Fruit fly (Drosophila melanogaster) whole organism, embryonic: Measurements from ENCODE around the gene Mal-B1.

Experiments used
- Abd-B ChIP-seq: fragments of 200-800 bp; sonication (Bioruptor generic); optimal IDR thresholded peaks from 2 replicates; lab custom pipeline; 2018; ENCODE audit warnings: missing biosample characterization, mild to moderate bottlenecking, missing genetic modification characterization, moderate library complexity
- BEAF-32 ChIP-seq: fragments of 200-800 bp; sonication (Bioruptor generic); optimal IDR thresholded peaks from 3 replicates; lab custom pipeline; 2017; ENCODE audit warnings: missing biosample characterization, missing genetic modification characterization, mild to moderate bottlenecking, moderate library complexity, missing genetic modification reagents
- CG11560 ChIP-seq: fragments of 200-800 bp; sonication (Bioruptor generic); IDR thresholded peaks from 3 replicates; pipeline ENCODE4 v1.3.6; 2022; ENCODE audit warnings: missing biosample characterization, missing genetic modification characterization
- CG12236 ChIP-seq: fragments of 200-800 bp; sonication (Bioruptor generic); optimal IDR thresholded peaks from 2 replicates; lab custom pipeline; 2016; ENCODE audit warnings: missing biosample characterization, missing genetic modification characterization
- CG1233 ChIP-seq: fragments of 200-800 bp; sonication (Bioruptor generic); optimal IDR thresholded peaks from 4 replicates; lab custom pipeline; 2018; ENCODE audit warnings: missing biosample characterization, mild to moderate bottlenecking, missing genetic modification characterization
- CG12391 ChIP-seq: fragments of 200-800 bp; sonication (Bioruptor generic); optimal IDR thresholded peaks from 3 replicates; lab custom pipeline; 2018; ENCODE audit warnings: missing biosample characterization, mild to moderate bottlenecking, missing genetic modification characterization, moderate library complexity
- CG14965 ChIP-seq: fragments of 200-800 bp; sonication (Bioruptor generic); optimal IDR thresholded peaks from 2 replicates; lab custom pipeline; 2016; ENCODE audit warnings: missing biosample characterization, missing genetic modification characterization, borderline replicate concordance
- CG16863 ChIP-seq: fragments of 200-800 bp; sonication (Bioruptor generic); optimal IDR thresholded peaks from 3 replicates; lab custom pipeline; 2016; ENCODE audit warnings: missing biosample characterization, missing genetic modification characterization
- CG18476 ChIP-seq: fragments of 200-800 bp; sonication (Bioruptor generic); optimal IDR thresholded peaks from 2 replicates; lab custom pipeline; 2016; ENCODE audit warnings: missing biosample characterization, mild to moderate bottlenecking, missing genetic modification characterization
- CG2129 ChIP-seq: fragments of 200-800 bp; sonication (Bioruptor generic); IDR thresholded peaks from 2 replicates; pipeline ENCODE4 v1.3.6; 2022; ENCODE audit warnings: missing biosample characterization, missing genetic modification characterization; ENCODE audit not compliant: partially characterized antibody
- CG2712 ChIP-seq: fragments of 200-800 bp; optimal IDR thresholded peaks from 3 replicates; lab custom pipeline; 2019; ENCODE audit warnings: missing biosample characterization, mild to moderate bottlenecking, missing genetic modification characterization, moderate library complexity
- CG30020 ChIP-seq: fragments of 200-800 bp; optimal IDR thresholded peaks from 2 replicates; lab custom pipeline; 2019; ENCODE audit warnings: missing biosample characterization, mild to moderate bottlenecking, missing genetic modification characterization, moderate library complexity
- CG31441 ChIP-seq: fragments of 200-800 bp; sonication (Bioruptor generic); IDR thresholded peaks from 2 replicates; pipeline ENCODE4 v1.3.6; 2022; ENCODE audit warnings: missing biosample characterization, missing genetic modification characterization
- CG34422 ChIP-seq: fragments of 200-800 bp; sonication (Bioruptor generic); IDR thresholded peaks from 3 replicates; pipeline ENCODE4 v1.3.6; 2022; ENCODE audit warnings: missing biosample characterization, missing genetic modification characterization
- CG43689 ChIP-seq: fragments of 200-800 bp; sonication (Bioruptor generic); IDR thresholded peaks from 2 replicates; pipeline ENCODE4 v1.3.6; 2022; ENCODE audit warnings: missing biosample characterization, missing genetic modification characterization
- CG6813 ChIP-seq: fragments of 200-800 bp; sonication (Bioruptor generic); optimal IDR thresholded peaks from 2 replicates; lab custom pipeline; 2017; ENCODE audit warnings: missing biosample characterization, missing genetic modification characterization, mild to moderate bottlenecking, moderate library complexity, missing genetic modification reagents
- CG7271 ChIP-seq: fragments of 200-800 bp; sonication (Bioruptor generic); optimal IDR thresholded peaks from 2 replicates; lab custom pipeline; 2018; ENCODE audit warnings: missing biosample characterization, mild to moderate bottlenecking, missing genetic modification characterization, moderate library complexity
- CG7963 ChIP-seq: fragments of 200-800 bp; sonication (Bioruptor generic); IDR thresholded peaks from 3 replicates; pipeline ENCODE4 v1.3.6; 2022; ENCODE audit warnings: missing biosample characterization, missing genetic modification characterization; ENCODE audit not compliant: partially characterized antibody
- CG9797 ChIP-seq: fragments of 200-800 bp; sonication (Bioruptor generic); optimal IDR thresholded peaks from 3 replicates; lab custom pipeline; 2018; ENCODE audit warnings: missing biosample characterization, mild to moderate bottlenecking, missing genetic modification characterization
- Dfd ChIP-seq, 2 experiments: fragments of >200 bp; optimal IDR thresholded peaks; 2 replicates each; lab custom pipeline; 2017; ENCODE audit warnings: missing biosample characterization in 2 of 2, missing genetic modification characterization in 2 of 2
- Doc3 ChIP-seq: fragments of 200-800 bp; sonication (Bioruptor generic); IDR thresholded peaks from 3 replicates; pipeline ENCODE4 v1.3.6; 2022; ENCODE audit warnings: missing biosample characterization, missing genetic modification characterization; ENCODE audit not compliant: partially characterized antibody
- Dref ChIP-seq: fragments of 200-800 bp; sonication (Bioruptor generic); IDR thresholded peaks from 2 replicates; pipeline ENCODE4 v1.3.6; 2022; ENCODE audit warnings: missing biosample characterization, missing genetic modification characterization
- E2f2 ChIP-seq: fragments of 200-800 bp; sonication (Bioruptor generic); IDR thresholded peaks from 2 replicates; pipeline ENCODE4 v1.3.6; 2022; ENCODE audit warnings: missing biosample characterization, missing genetic modification characterization
- HLH4C ChIP-seq: fragments of 200-800 bp; sonication (Bioruptor generic); IDR thresholded peaks from 3 replicates; pipeline ENCODE4 v1.3.6; 2022; ENCODE audit warnings: missing biosample characterization, missing genetic modification characterization; ENCODE audit not compliant: partially characterized antibody
- NFAT ChIP-seq: fragments of 200-800 bp; sonication (Bioruptor generic); IDR thresholded peaks from 2 replicates; pipeline ENCODE4 v1.3.6; 2022; ENCODE audit warnings: missing biosample characterization, missing genetic modification characterization
- Opbp ChIP-seq: fragments of 200-800 bp; sonication (Bioruptor generic); IDR thresholded peaks from 3 replicates; pipeline ENCODE4 v1.3.6; 2022; ENCODE audit warnings: missing biosample characterization, missing genetic modification characterization; ENCODE audit not compliant: partially characterized antibody
- Optix ChIP-seq: fragments of 200-800 bp; sonication (Bioruptor generic); IDR thresholded peaks from 3 replicates; pipeline ENCODE4 v1.3.6; 2022; ENCODE audit warnings: missing biosample characterization, missing genetic modification characterization
- Rfx ChIP-seq: fragments of 200-800 bp; sonication (Bioruptor generic); IDR thresholded peaks from 2 replicates; pipeline ENCODE4 v1.3.6; 2022; ENCODE audit warnings: missing biosample characterization, missing genetic modification characterization
- Ssrp ChIP-seq: fragments of 200-800 bp; sonication (Bioruptor generic); optimal IDR thresholded peaks from 2 replicates; lab custom pipeline; 2018; ENCODE audit warnings: missing biosample characterization, mild to moderate bottlenecking, missing genetic modification characterization, moderate library complexity
- Tbp ChIP-seq: fragments of >200 bp; optimal IDR thresholded peaks from 2 replicates; lab custom pipeline; 2018; ENCODE audit warnings: missing biosample characterization, missing genetic modification characterization
- Trl ChIP-seq, 3 experiments: fragments of >200 bp in 2 of 3; fragments of 200-800 bp in 1 of 3; sonication (Bioruptor generic) in 1 of 3; optimal IDR thresholded peaks; 2 replicates in 1 of 3; 3 replicates in 2 of 3; lab custom pipeline; 2016 to 2017; ENCODE audit warnings: missing biosample characterization in 1 of 3, missing genetic modification characterization in 1 of 3
- Vsx1 ChIP-seq: fragments of 200-800 bp; sonication (Bioruptor generic); optimal IDR thresholded peaks from 2 replicates; lab custom pipeline; 2017; ENCODE audit warnings: missing biosample characterization, mild to moderate bottlenecking, missing genetic modification characterization, missing genetic modification reagents
- Xbp1 ChIP-seq: fragments of 200-800 bp; sonication (Bioruptor generic); optimal IDR thresholded peaks from 3 replicates; lab custom pipeline; 2016; ENCODE audit warnings: missing biosample characterization, mild to moderate bottlenecking, missing genetic modification characterization
- az2 ChIP-seq: fragments of 200-800 bp; sonication (Bioruptor generic); optimal IDR thresholded peaks from 3 replicates; lab custom pipeline; 2016; ENCODE audit warnings: missing biosample characterization, missing genetic modification characterization
- bbx ChIP-seq: fragments of 200-800 bp; sonication (Bioruptor generic); IDR thresholded peaks from 2 replicates; pipeline ENCODE4 v1.3.6; 2022; ENCODE audit warnings: missing biosample characterization, missing genetic modification characterization; ENCODE audit not compliant: partially characterized antibody
- ci ChIP-seq: fragments of 200-800 bp; sonication (Bioruptor generic); IDR thresholded peaks from 3 replicates; pipeline ENCODE4 v1.3.6; 2022; ENCODE audit warnings: missing biosample characterization, missing genetic modification characterization
- crol ChIP-seq: fragments of 200-800 bp; sonication (Bioruptor generic); IDR thresholded peaks from 2 replicates; pipeline ENCODE4 v1.3.6; 2022; ENCODE audit warnings: missing biosample characterization, missing genetic modification characterization
- dati ChIP-seq: fragments of 200-800 bp; sonication (Bioruptor generic); IDR thresholded peaks from 2 replicates; pipeline ENCODE4 v1.3.6; 2022; ENCODE audit warnings: missing biosample characterization, missing genetic modification characterization
- dimm ChIP-seq: fragments of 200-800 bp; sonication (Bioruptor generic); IDR thresholded peaks from 2 replicates; pipeline ENCODE4 v1.3.6; 2022; ENCODE audit warnings: missing biosample characterization, missing genetic modification characterization
- dysf ChIP-seq: fragments of 200-800 bp; sonication (Bioruptor generic); IDR thresholded peaks from 3 replicates; pipeline ENCODE4 v1.3.6; 2022; ENCODE audit warnings: missing biosample characterization, missing genetic modification characterization
- nerfin-1 ChIP-seq: fragments of 200-800 bp; sonication (Bioruptor generic); optimal IDR thresholded peaks from 3 replicates; lab custom pipeline; 2019; ENCODE audit warnings: missing biosample characterization, mild to moderate bottlenecking, missing genetic modification characterization, moderate library complexity
- nmo ChIP-seq: fragments of 200-800 bp; sonication (Bioruptor generic); optimal IDR thresholded peaks from 2 replicates; lab custom pipeline; 2018; ENCODE audit warnings: missing biosample characterization, mild to moderate bottlenecking, missing genetic modification characterization, moderate library complexity
- prd ChIP-seq, 3 experiments: fragments of >200 bp in 2 of 3; fragments of 200-800 bp in 1 of 3; sonication (Bioruptor generic) in 1 of 3; optimal IDR thresholded peaks in 2 of 3; IDR thresholded peaks in 1 of 3; 2 replicates in 2 of 3; 3 replicates in 1 of 3; pipeline versions ENCODE4 v1.3.6 to Lab custom; 2017 to 2022; ENCODE audit warnings: missing biosample characterization in 1 of 3, missing genetic modification characterization in 1 of 3
- repo ChIP-seq: fragments of 200-800 bp; sonication (Bioruptor generic); optimal IDR thresholded peaks from 2 replicates; lab custom pipeline; 2016; ENCODE audit warnings: missing biosample characterization, missing genetic modification characterization
- sens ChIP-seq: fragments of 200-800 bp; sonication (Bioruptor generic); peaks from one replicate; lab custom pipeline; 2016; ENCODE audit warnings: missing biosample characterization, missing genetic modification characterization
- sens-2 ChIP-seq: fragments of 200-800 bp; sonication (Bioruptor generic); IDR thresholded peaks from 2 replicates; pipeline ENCODE4 v1.3.6; 2022; ENCODE audit warnings: missing biosample characterization, missing genetic modification characterization
- sima ChIP-seq: fragments of 200-800 bp; sonication (Bioruptor generic); optimal IDR thresholded peaks from 2 replicates; lab custom pipeline; 2016; ENCODE audit warnings: missing biosample characterization, missing genetic modification characterization
- trem ChIP-seq: fragments of 200-800 bp; optimal IDR thresholded peaks from 3 replicates; lab custom pipeline; 2019; ENCODE audit warnings: missing biosample characterization, mild to moderate bottlenecking, missing genetic modification characterization, moderate library complexity
- zen ChIP-seq: fragments of 200-800 bp; sonication (Bioruptor generic); optimal IDR thresholded peaks from 3 replicates; lab custom pipeline; 2018; ENCODE audit warnings: missing biosample characterization, mild to moderate bottlenecking, missing genetic modification characterization, moderate library complexity

The Mal-B1 gene

DNA sequence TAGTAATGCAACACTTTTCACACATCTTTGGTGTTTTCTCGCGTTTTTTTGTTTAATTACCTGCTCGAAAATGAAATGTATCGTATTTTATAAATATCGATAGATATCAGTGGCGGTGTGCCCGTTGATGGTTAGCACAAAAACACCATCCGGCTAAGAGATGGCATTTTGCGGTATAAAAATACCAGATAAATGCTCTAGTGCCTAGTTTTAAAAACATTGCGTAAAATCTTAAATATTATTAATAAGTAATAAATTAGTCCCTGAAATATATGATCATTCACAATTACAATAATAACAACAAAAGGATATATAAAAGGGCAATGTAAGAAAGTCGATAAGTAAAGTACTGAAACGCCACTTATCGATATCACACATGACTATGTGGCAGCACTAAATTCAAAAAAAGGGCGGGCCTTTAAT lies 33.4 kb upstream of the Mal-B1 start, which contains the start of gene CycY (continued):
- TF ChIP-seq CG12236 = no peak
- no peak for TF ChIP-seq CG1233 (GFP tag; lab: Kevin White, UChicago)
- TF ChIP-seq CG6813 (GFP tag; lab: Kevin White, UChicago) = no peak
- peak; percentile 70 for TF ChIP-seq Doc3 (GFP tag; lab: Robert Waterston, UW)
- peak; percentile 39 for TF ChIP-seq Abd-B (GFP tag; lab: Kevin White, UChicago)
- TF ChIP-seq sens-2 (GFP tag; lab: Robert Waterston, UW) = no peak
- no peak for TF ChIP-seq repo (GFP tag; lab: Kevin White, UChicago)
- TF ChIP-seq trem (tag; lab: Kevin White, UChicago) = peak; percentile 69
- no peak for TF ChIP-seq Dfd (GFP tag; optimal IDR thresholded peaks at IDR 0.05; lab: Kevin White, UChicago)
- peak; percentile 80 for TF ChIP-seq CG12391 (tag; lab: Kevin White, UChicago)
- peak; percentile 65; the same call in 2 of the 3 replicates for TF ChIP-seq Opbp (GFP tag; lab: Robert Waterston, UW)
- no peak for TF ChIP-seq Rfx (GFP tag; lab: Robert Waterston, UW)
- TF ChIP-seq prd (optimal IDR thresholded peaks at IDR 0.05; lab: Kevin White, UChicago) = no peak
- 0 out of 3 replicates have a peak, but pooled peaks have one; percentile 20 for TF ChIP-seq prd (GFP tag; IDR thresholded peaks at IDR 0.05; lab: Robert Waterston, UW)
- no peak for TF ChIP-seq sima (GFP tag; lab: Kevin White, UChicago)
- TF ChIP-seq dysf = no peak
- no peak for TF ChIP-seq CG34422 (GFP tag; lab: Robert Waterston, UW)
- peak; percentile 79 for TF ChIP-seq BEAF-32 (GFP tag; lab: Kevin White, UChicago)
- TF ChIP-seq CG2712 (tag; lab: Kevin White, UChicago) = peak; percentile 67
- no peak for TF ChIP-seq NFAT
- no peak for TF ChIP-seq CG16863
- peak; percentile 94 for TF ChIP-seq E2f2 (GFP tag; lab: Robert Waterston, UW)
- peak; percentile 67 for TF ChIP-seq CG2129 (GFP tag; lab: Robert Waterston, UW)
- peak; percentile 5 for TF ChIP-seq Vsx1 (GFP tag; lab: Kevin White, UChicago)
- no peak for TF ChIP-seq CG14965 (GFP tag; lab: Kevin White, UChicago)
- TF ChIP-seq CG43689 (GFP tag; lab: Robert Waterston, UW) = no peak
- peak; percentile 62 for TF ChIP-seq nmo
- TF ChIP-seq bbx = peak; percentile 51; the same call in 1 of the 2 replicates
- TF ChIP-seq Trl (optimal IDR thresholded peaks at IDR 0.05; lab: Kevin White, UChicago) = no peak
- no peak for TF ChIP-seq Trl (GFP tag; optimal IDR thresholded peaks at IDR 0.05; lab: Kevin White, UChicago)
- TF ChIP-seq CG7963 (GFP tag; lab: Robert Waterston, UW) = 0 out of 3 replicates have a peak, but pooled peaks have one; percentile 21
- no peak for TF ChIP-seq dimm (GFP tag; lab: Robert Waterston, UW)
- TF ChIP-seq Xbp1 = peak; percentile 34
- TF ChIP-seq dati = no peak
- peak; percentile 67 for TF ChIP-seq zen
- no peak for TF ChIP-seq CG7271 (tag; lab: Kevin White, UChicago)
- TF ChIP-seq sens (GFP tag; lab: Kevin White, UChicago) = peak; percentile 80
- 0 out of 3 replicates have a peak, but pooled peaks have one; percentile 47 for TF ChIP-seq HLH4C (GFP tag; lab: Robert Waterston, UW)
- TF ChIP-seq CG11560 (tag; lab: Robert Waterston, UW) = no peak
- peak; percentile 38; the same call in 1 of the 2 replicates for TF ChIP-seq CG31441
- peak; percentile 7 for TF ChIP-seq Ssrp
- no peak for TF ChIP-seq Optix (GFP tag; lab: Robert Waterston, UW)
- peak; percentile 64 for TF ChIP-seq Dref (GFP tag; lab: Robert Waterston, UW)
- TF ChIP-seq nerfin-1 (tag; lab: Kevin White, UChicago) = peak; percentile 27
- no peak for TF ChIP-seq az2 (GFP tag; lab: Kevin White, UChicago)
- TF ChIP-seq Tbp (GFP tag; lab: Kevin White, UChicago) = no peak
- peak; percentile 88 for TF ChIP-seq CG9797 (GFP tag; lab: Kevin White, UChicago)
- TF ChIP-seq ci (GFP tag; lab: Robert Waterston, UW) = no peak
- TF ChIP-seq crol (GFP tag; lab: Robert Waterston, UW) = no peak
- TF ChIP-seq CG30020 (tag; lab: Kevin White, UChicago) = peak; percentile 40
- no peak for TF ChIP-seq CG18476 (GFP tag; lab: Kevin White, UChicago)
